Fruit fly (Drosophila melanogaster): ENCODE measurements around the gene Trs23.

- TF ChIP-seq ttk (optimal IDR thresholded peaks at IDR 0.05) (no peak), psq (optimal IDR thresholded peaks at IDR 0.05) (no peak), insv (optimal IDR thresholded peaks at IDR 0.05) (no peak), h (optimal IDR thresholded peaks at IDR 0.05) (no peak), Sin3A (optimal IDR thresholded peaks at IDR 0.05) (no peak), Myc (optimal IDR thresholded peaks at IDR 0.05) (no peak)
These were observed at the start of gene Trs23, which contains the start of gene PrBP for dm6 chr2L:8685668-8686306.
